Worm (Caenorhabditis elegans): ENCODE measurements around the gene srsx-24.

ce11 chrV:7395359-7395758, 16.1 kb upstream of the srsx-24 start, which contains the start of gene srx-9:
- TF ChIP-seq hlh-15 (tag; optimal IDR thresholded peaks at IDR 0.05) (no peak), odd-2 (tag; optimal IDR thresholded peaks at IDR 0.05) (no peak), C38D4.7 (GFP tag; optimal IDR thresholded peaks at IDR 0.05) (no peak), hlh-30 (tag; optimal IDR thresholded peaks at IDR 0.05; ENCODE audit: insufficient read depth) (no peak), ttx-3 (tag; optimal IDR thresholded peaks at IDR 0.05) (no peak)
